Fruit fly (Drosophila melanogaster): ENCODE results near the gene Syt12.

Gene Syt12

dm6 chrX:13325310-13325709, 33.7 kb upstream of the Syt12 start:
- TF ChIP-seq CG8478 (optimal IDR thresholded peaks at IDR 0.05), result no peak
- no peak for TF ChIP-seq EcR (GFP tag; optimal IDR thresholded peaks at IDR 0.05)
- TF ChIP-seq pan (optimal IDR thresholded peaks at IDR 0.05), result no peak
- no peak for TF ChIP-seq psq (optimal IDR thresholded peaks at IDR 0.05)
- TF ChIP-seq usp (GFP tag; optimal IDR thresholded peaks at IDR 0.05), result no peak

dm6 chrX:13329572-13330046, 29.4 kb upstream of the Syt12 start, which contains the start of gene Prx2:
TSS of gene Prx2 (plus strand) at chrX:13329824.
- TF ChIP-seq pan (optimal IDR thresholded peaks at IDR 0.05) (no peak), usp (GFP tag; optimal IDR thresholded peaks at IDR 0.05) (no peak), CG8478 (optimal IDR thresholded peaks at IDR 0.05) (no peak), psq (optimal IDR thresholded peaks at IDR 0.05) (no peak), EcR (GFP tag; optimal IDR thresholded peaks at IDR 0.05) (no peak), Dll (optimal IDR thresholded peaks at IDR 0.05) (no peak)

dm6 chrX:13331814-13332701, 27.0 kb upstream of the Syt12 start:
- TF ChIP-seq Dll (optimal IDR thresholded peaks at IDR 0.05) (no peak), psq (optimal IDR thresholded peaks at IDR 0.05) (no peak), usp (GFP tag; optimal IDR thresholded peaks at IDR 0.05) (no peak), CG8478 (optimal IDR thresholded peaks at IDR 0.05) (no peak), pan (optimal IDR thresholded peaks at IDR 0.05) (no peak), EcR (GFP tag; optimal IDR thresholded peaks at IDR 0.05) (no peak)

- TF ChIP-seq EcR (GFP tag; optimal IDR thresholded peaks at IDR 0.05), result no peak
- TF ChIP-seq CG8478 (optimal IDR thresholded peaks at IDR 0.05), result no peak
- no peak for TF ChIP-seq psq (optimal IDR thresholded peaks at IDR 0.05)
- no peak for TF ChIP-seq Dll (optimal IDR thresholded peaks at IDR 0.05)
- no peak for TF ChIP-seq usp (GFP tag; optimal IDR thresholded peaks at IDR 0.05)
- TF ChIP-seq pan (optimal IDR thresholded peaks at IDR 0.05), result no peak
These were observed 26.3 kb upstream of the Syt12 start for dm6 chrX:13332702-13333243.

dm6 chrX:13334434-13335146, 24.5 kb upstream of the Syt12 start:
- TF ChIP-seq EcR (GFP tag; optimal IDR thresholded peaks at IDR 0.05) (no peak), usp (GFP tag; optimal IDR thresholded peaks at IDR 0.05) (no peak), psq (optimal IDR thresholded peaks at IDR 0.05) (no peak), CG8478 (optimal IDR thresholded peaks at IDR 0.05) (no peak), pan (optimal IDR thresholded peaks at IDR 0.05) (no peak), Dll (optimal IDR thresholded peaks at IDR 0.05) (no peak)

- TF ChIP-seq CG8478 (optimal IDR thresholded peaks at IDR 0.05) (no peak), psq (optimal IDR thresholded peaks at IDR 0.05) (no peak), Dll (optimal IDR thresholded peaks at IDR 0.05) (no peak), EcR (GFP tag; optimal IDR thresholded peaks at IDR 0.05) (no peak), usp (GFP tag; optimal IDR thresholded peaks at IDR 0.05) (no peak), pan (optimal IDR thresholded peaks at IDR 0.05) (no peak)
These were observed 21.6 kb upstream of the Syt12 start, which contains the start of gene RpS15Aa for dm6 chrX:13337454-13337853. TSS of gene RpS15Aa (minus strand) at chrX:13337705.

dm6 chrX:13338113-13338512, 20.9 kb upstream of the Syt12 start, which contains the start of gene CG15747:
TSS of gene CG15747 (plus strand) at chrX:13338318.
- TF ChIP-seq EcR (GFP tag; optimal IDR thresholded peaks at IDR 0.05) (no peak), pan (optimal IDR thresholded peaks at IDR 0.05) (no peak), Dll (optimal IDR thresholded peaks at IDR 0.05) (no peak), CG8478 (optimal IDR thresholded peaks at IDR 0.05) (no peak), usp (GFP tag; optimal IDR thresholded peaks at IDR 0.05) (no peak), psq (optimal IDR thresholded peaks at IDR 0.05) (no peak)

dm6 chrX:13345327-13345726, 13.7 kb upstream of the Syt12 start:
- TF ChIP-seq pan (optimal IDR thresholded peaks at IDR 0.05) (no peak), CG8478 (optimal IDR thresholded peaks at IDR 0.05) (no peak), Dll (optimal IDR thresholded peaks at IDR 0.05) (no peak), usp (GFP tag; optimal IDR thresholded peaks at IDR 0.05) (no peak), EcR (GFP tag; optimal IDR thresholded peaks at IDR 0.05) (no peak), psq (optimal IDR thresholded peaks at IDR 0.05) (no peak)

- no peak for TF ChIP-seq EcR (GFP tag; optimal IDR thresholded peaks at IDR 0.05)
- no peak for TF ChIP-seq CG8478 (optimal IDR thresholded peaks at IDR 0.05)
- no peak for TF ChIP-seq usp (GFP tag; optimal IDR thresholded peaks at IDR 0.05)
- no peak for TF ChIP-seq Dll (optimal IDR thresholded peaks at IDR 0.05)
- no peak for TF ChIP-seq psq (optimal IDR thresholded peaks at IDR 0.05)
- TF ChIP-seq pan (optimal IDR thresholded peaks at IDR 0.05), result no peak
These were observed 12.1 kb upstream of the Syt12 start for dm6 chrX:13346998-13347397.

dm6 chrX:13358240-13358799, 728 bp upstream of the Syt12 start:
- TF ChIP-seq EcR (GFP tag; optimal IDR thresholded peaks at IDR 0.05) (no peak), Dll (optimal IDR thresholded peaks at IDR 0.05) (no peak)

dm6 chrX:13368149-13368548, 9.1 kb downstream of the Syt12 start, which contains the start of gene dmrt11E:
TSS of gene dmrt11E (plus strand) at chrX:13368191.
- no peak for TF ChIP-seq psq (optimal IDR thresholded peaks at IDR 0.05)
- no peak for TF ChIP-seq EcR (GFP tag; optimal IDR thresholded peaks at IDR 0.05)
- TF ChIP-seq CG8478 (optimal IDR thresholded peaks at IDR 0.05), result no peak
